Worm (Caenorhabditis elegans) whole organism, late embryonic: ENCODE measurements around the gene W06G6.11.

ENCODE experiments used
- K09A11.1 ChIP-seq: sonication (generic microtip); optimal IDR thresholded peaks from 2 replicates; lab custom pipeline; 2017; ENCODE audit warnings: antibody characterized with exemption, mild to moderate bottlenecking, missing genetic modification characterization, missing compliant biosample characterization; ENCODE audit not compliant: insufficient read depth
- Y22D7AL.16 ChIP-seq: sonication (generic microtip); optimal IDR thresholded peaks from 2 replicates; lab custom pipeline; 2016; ENCODE audit warnings: missing genetic modification characterization, missing compliant biosample characterization
- ahr-1 ChIP-seq: sonication (generic microtip); optimal IDR thresholded peaks from 2 replicates; lab custom pipeline; 2016; ENCODE audit warnings: missing genetic modification characterization, missing compliant biosample characterization
- ama-1 ChIP-seq: fragments of 150-350 bp; optimal IDR thresholded peaks from 2 replicates; lab custom pipeline; 2014
- ceh-14 ChIP-seq: sonication (generic microtip); optimal IDR thresholded peaks from 2 replicates; lab custom pipeline; 2016; ENCODE audit warnings: missing genotype, missing genetic modification characterization, missing compliant biosample characterization
- ceh-2 ChIP-seq: sonication (generic microtip); optimal IDR thresholded peaks from 2 replicates; lab custom pipeline; 2016; ENCODE audit warnings: missing genotype, missing genetic modification characterization, missing compliant biosample characterization
- ceh-34 ChIP-seq: sonication (generic microtip); optimal IDR thresholded peaks from 2 replicates; lab custom pipeline; 2016; ENCODE audit warnings: mild to moderate bottlenecking, missing genetic modification characterization, missing compliant biosample characterization
- ceh-45 ChIP-seq: fragments of 200-800 bp; sonication (Bioruptor generic); IDR thresholded peaks from 2 replicates; pipeline ENCODE4 v1.3.6; 2022; ENCODE audit warnings: missing genetic modification reagents, missing genetic modification characterization, missing compliant biosample characterization
- ceh-6 ChIP-seq: fragments of 200-800 bp; sonication (Bioruptor generic); optimal IDR thresholded peaks from 2 replicates; lab custom pipeline; 2018; ENCODE audit warnings: mild to moderate bottlenecking, missing genetic modification characterization, missing compliant biosample characterization
- dmd-4 ChIP-seq: sonication (generic microtip); optimal IDR thresholded peaks from 2 replicates; lab custom pipeline; 2016; ENCODE audit warnings: borderline replicate concordance, missing genetic modification characterization, missing compliant biosample characterization
- dve-1 ChIP-seq: sonication (generic microtip); optimal IDR thresholded peaks from 2 replicates; lab custom pipeline; 2017; ENCODE audit warnings: antibody characterized with exemption, mild to moderate bottlenecking, missing genetic modification characterization, missing compliant biosample characterization
- elt-2 ChIP-seq: sonication (generic microtip); optimal IDR thresholded peaks from 2 replicates; lab custom pipeline; 2016; ENCODE audit warnings: missing genetic modification reagents, missing genetic modification characterization, missing compliant biosample characterization
- elt-4 ChIP-seq: sonication (generic microtip); optimal IDR thresholded peaks from 2 replicates; lab custom pipeline; 2016; ENCODE audit warnings: missing genetic modification characterization, missing compliant biosample characterization
- ets-4 ChIP-seq: sonication (generic microtip); optimal IDR thresholded peaks from 2 replicates; lab custom pipeline; 2016; ENCODE audit warnings: missing genetic modification characterization, missing compliant biosample characterization
- eyg-1 ChIP-seq: sonication (generic microtip); optimal IDR thresholded peaks from 2 replicates; lab custom pipeline; 2016; ENCODE audit warnings: missing genotype, missing genetic modification characterization, missing compliant biosample characterization
- fax-1 ChIP-seq: sonication (generic microtip); optimal IDR thresholded peaks from 2 replicates; lab custom pipeline; 2016; ENCODE audit warnings: missing genotype, missing genetic modification characterization, missing compliant biosample characterization
- fkh-10 ChIP-seq: fragments of 150-350 bp; optimal IDR thresholded peaks from 2 replicates; lab custom pipeline; 2014; ENCODE audit warnings: missing biosample characterization, missing genetic modification reagents, missing genetic modification characterization
- hlh-15 ChIP-seq: sonication (generic microtip); optimal IDR thresholded peaks from 2 replicates; lab custom pipeline; 2016; ENCODE audit warnings: missing genetic modification characterization, missing compliant biosample characterization
- hlh-6 ChIP-seq: sonication (generic microtip); optimal IDR thresholded peaks from 2 replicates; lab custom pipeline; 2016; ENCODE audit warnings: missing genotype, missing genetic modification characterization, missing compliant biosample characterization
- hlh-8 ChIP-seq: sonication (generic microtip); optimal IDR thresholded peaks from 2 replicates; lab custom pipeline; 2016; ENCODE audit warnings: missing genotype, missing genetic modification characterization, missing compliant biosample characterization
- lim-6 ChIP-seq: sonication (generic microtip); optimal IDR thresholded peaks from 2 replicates; lab custom pipeline; 2016; ENCODE audit warnings: missing genetic modification characterization, missing compliant biosample characterization
- madf-2 ChIP-seq: sonication (generic microtip); optimal IDR thresholded peaks from 2 replicates; lab custom pipeline; 2017; ENCODE audit warnings: missing genetic modification characterization, missing compliant biosample characterization
- mec-3 ChIP-seq: sonication (generic microtip); optimal IDR thresholded peaks from 2 replicates; lab custom pipeline; 2016; ENCODE audit warnings: borderline replicate concordance, missing genetic modification characterization, missing compliant biosample characterization
- nhr-11 ChIP-seq: fragments of 150-350 bp; optimal IDR thresholded peaks from 2 replicates; lab custom pipeline; 2014; ENCODE audit warnings: missing biosample characterization, missing genetic modification characterization
- odd-2 ChIP-seq: sonication (generic microtip); optimal IDR thresholded peaks from 2 replicates; lab custom pipeline; 2017; ENCODE audit warnings: antibody characterized with exemption, mild to moderate bottlenecking, missing genetic modification characterization, missing compliant biosample characterization
- pag-3 ChIP-seq: sonication (generic microtip); optimal IDR thresholded peaks from 2 replicates; lab custom pipeline; 2016; ENCODE audit warnings: missing compliant biosample characterization, missing genetic modification characterization, borderline replicate concordance
- pat-9 ChIP-seq: fragments of 200-800 bp; sonication (Bioruptor generic); optimal IDR thresholded peaks from 2 replicates; lab custom pipeline; 2018; ENCODE audit warnings: mild to moderate bottlenecking, missing genetic modification characterization, moderate library complexity, missing compliant biosample characterization
- pqm-1 ChIP-seq: sonication (generic microtip); optimal IDR thresholded peaks from 2 replicates; lab custom pipeline; 2016; ENCODE audit warnings: missing genetic modification characterization, missing compliant biosample characterization
- ref-2 ChIP-seq: sonication (generic microtip); optimal IDR thresholded peaks from 2 replicates; lab custom pipeline; 2016; ENCODE audit warnings: missing genetic modification characterization, missing compliant biosample characterization
- sdc-2 ChIP-seq: sonication (generic microtip); optimal IDR thresholded peaks from 2 replicates; lab custom pipeline; 2016; ENCODE audit warnings: missing genotype, missing genetic modification characterization, missing compliant biosample characterization
- sox-4 ChIP-seq: sonication (generic microtip); optimal IDR thresholded peaks from 2 replicates; lab custom pipeline; 2017; ENCODE audit warnings: mild to moderate bottlenecking, missing genetic modification characterization, inconsistent platforms, missing compliant biosample characterization
- tbx-2 ChIP-seq: sonication (generic microtip); optimal IDR thresholded peaks from 2 replicates; lab custom pipeline; 2016; ENCODE audit warnings: missing genetic modification characterization, missing compliant biosample characterization
- ttx-3 ChIP-seq: sonication (generic microtip); optimal IDR thresholded peaks from 2 replicates; lab custom pipeline; 2016; ENCODE audit warnings: missing genetic modification reagents, missing genetic modification characterization, missing compliant biosample characterization
- unc-3 ChIP-seq, 2 experiments: fragments of 200-800 bp in 1 of 2; sonication (Bioruptor generic) in 1 of 2; sonication (generic microtip) in 1 of 2; conservative IDR thresholded peaks in 1 of 2; optimal IDR thresholded peaks in 1 of 2; 2 replicates each; pipeline versions ENCODE4 v1.3.6 to Lab custom; 2016 to 2022; ENCODE audit warnings: missing compliant biosample characterization in 2 of 2, missing genetic modification characterization in 2 of 2, missing genetic modification reagents in 1 of 2
- unc-86 ChIP-seq: sonication (generic microtip); optimal IDR thresholded peaks from 2 replicates; lab custom pipeline; 2016; ENCODE audit warnings: missing genetic modification characterization, missing compliant biosample characterization
- zip-5 ChIP-seq: sonication (generic microtip); optimal IDR thresholded peaks from 2 replicates; lab custom pipeline; 2016; ENCODE audit warnings: missing genetic modification characterization, missing compliant biosample characterization
- ztf-16 ChIP-seq: sonication (generic microtip); optimal IDR thresholded peaks from 2 replicates; lab custom pipeline; 2017; ENCODE audit warnings: missing genetic modification characterization, missing compliant biosample characterization

W06G6.11 gene

ce11 chrV:16608478-16608877 is 40.6 kb downstream of the W06G6.11 start:
- TF ChIP-seq ttx-3 (tag; lab: Kevin White, UChicago) (no peak), elt-2 (tag; lab: Kevin White, UChicago) (no peak), ets-4 (no peak), elt-4 (tag; lab: Kevin White, UChicago) (no peak), ahr-1 (no peak), nhr-11 (no peak), pat-9 (tag; lab: Kevin White, UChicago) (no peak), fkh-10 (GFP tag; lab: Kevin White, UChicago) (no peak), pqm-1 (tag; lab: Kevin White, UChicago) (no peak), mec-3 (tag; lab: Kevin White, UChicago) (no peak), Y22D7AL.16 (tag; lab: Kevin White, UChicago) (no peak), sox-4 (tag; lab: Kevin White, UChicago) (no peak), K09A11.1 (no peak), hlh-8 (tag; lab: Kevin White, UChicago) (no peak), hlh-15 (tag; lab: Kevin White, UChicago) (no peak), unc-3 (GFP tag; conservative IDR thresholded peaks at IDR 0.05; lab: Robert Waterston, UW) (no peak), unc-3 (tag; optimal IDR thresholded peaks at IDR 0.05; lab: Kevin White, UChicago) (no peak), dve-1 (no peak)

ce11 chrV:16606313-16606712 is 42.8 kb downstream of the W06G6.11 start, which contains the start of gene Y32B12C.1:
Gene Y32B12C.1, plus strand, starts transcription at chrV:16606613.
- no peak for TF ChIP-seq ttx-3 (tag; lab: Kevin White, UChicago)
- no peak for TF ChIP-seq pag-3
- TF ChIP-seq fax-1 (tag; lab: Kevin White, UChicago), result no peak
- TF ChIP-seq zip-5 (tag; lab: Kevin White, UChicago), result no peak
- TF ChIP-seq madf-2, result no peak
- no peak for TF ChIP-seq ets-4
- no peak for TF ChIP-seq unc-86 (tag; lab: Kevin White, UChicago)
- no peak for TF ChIP-seq tbx-2 (tag; lab: Kevin White, UChicago)
- no peak for TF ChIP-seq Y22D7AL.16 (tag; lab: Kevin White, UChicago)
- TF ChIP-seq sdc-2, result no peak
- no peak for TF ChIP-seq ztf-16 (tag; lab: Kevin White, UChicago)
- TF ChIP-seq pat-9 (tag; lab: Kevin White, UChicago), result no peak
- no peak for TF ChIP-seq dmd-4 (tag; lab: Kevin White, UChicago)
- no peak for TF ChIP-seq ceh-34 (tag; lab: Kevin White, UChicago)
- no peak for TF ChIP-seq odd-2
- TF ChIP-seq ceh-14 (tag; lab: Kevin White, UChicago), result no peak
- no peak for TF ChIP-seq ceh-2 (tag; lab: Kevin White, UChicago)
- TF ChIP-seq lim-6 (tag; lab: Kevin White, UChicago), result no peak

ce11 chrV:16605463-16605862 is 43.6 kb downstream of the W06G6.11 start:
- no peak for TF ChIP-seq ceh-34 (tag; lab: Kevin White, UChicago)
- TF ChIP-seq hlh-8 (tag; lab: Kevin White, UChicago), result no peak
- no peak for TF ChIP-seq ama-1
- TF ChIP-seq ets-4, result no peak
- TF ChIP-seq tbx-2 (tag; lab: Kevin White, UChicago), result no peak
- TF ChIP-seq elt-4 (tag; lab: Kevin White, UChicago), result no peak
- no peak for TF ChIP-seq ceh-45
- no peak for TF ChIP-seq pat-9 (tag; lab: Kevin White, UChicago)
- no peak for TF ChIP-seq odd-2
- TF ChIP-seq pag-3, result no peak
- TF ChIP-seq ceh-6 (GFP tag; lab: Kevin White, UChicago), result no peak
- no peak for TF ChIP-seq Y22D7AL.16 (tag; lab: Kevin White, UChicago)
- TF ChIP-seq eyg-1, result no peak
- TF ChIP-seq fkh-10 (GFP tag; lab: Kevin White, UChicago), result no peak
- no peak for TF ChIP-seq hlh-6
- no peak for TF ChIP-seq pqm-1 (tag; lab: Kevin White, UChicago)
- TF ChIP-seq K09A11.1, result no peak
- TF ChIP-seq ceh-2 (tag; lab: Kevin White, UChicago), result no peak
- TF ChIP-seq ref-2 (tag; lab: Kevin White, UChicago), result no peak
